Worm (Caenorhabditis elegans) whole organism, L1 larva: Measurements from ENCODE around the gene C46F4.3.

Experiments used
- egl-27 ChIP-seq, 2 experiments: fragments of 150-350 bp in 1 of 2; sonication (generic microtip); optimal IDR thresholded peaks; 3 replicates each; lab custom pipeline; 2017 to 2018; ENCODE audit warnings: missing biosample characterization in 2 of 2, missing genetic modification characterization in 2 of 2, missing genetic modification reagents in 2 of 2
- fkh-10 ChIP-seq: sonication (generic microtip); optimal IDR thresholded peaks from 2 replicates; lab custom pipeline; 2017; ENCODE audit warnings: missing biosample characterization, missing genetic modification reagents, missing genetic modification characterization
- fkh-4 ChIP-seq: sonication (generic microtip); optimal IDR thresholded peaks from 2 replicates; lab custom pipeline; 2016; ENCODE audit warnings: missing compliant biosample characterization, missing genetic modification characterization, borderline replicate concordance
- fkh-8 ChIP-seq: sonication (generic microtip); optimal IDR thresholded peaks from 2 replicates; lab custom pipeline; 2016; ENCODE audit warnings: mild to moderate bottlenecking, missing genetic modification characterization, missing compliant biosample characterization
- nhr-11 ChIP-seq: fragments of 150-350 bp; optimal IDR thresholded peaks from 2 replicates; lab custom pipeline; 2014; ENCODE audit warnings: missing biosample characterization, missing genetic modification characterization
- nhr-76 ChIP-seq: sonication (generic microtip); optimal IDR thresholded peaks from 2 replicates; lab custom pipeline; 2017; ENCODE audit warnings: missing biosample characterization, missing genetic modification characterization
- swsn-7 ChIP-seq: sonication (generic microtip); optimal IDR thresholded peaks from 2 replicates; lab custom pipeline; 2016; ENCODE audit warnings: missing genetic modification characterization, missing compliant biosample characterization
- unc-86 ChIP-seq: sonication (generic microtip); optimal IDR thresholded peaks from 2 replicates; lab custom pipeline; 2016; ENCODE audit warnings: missing genetic modification characterization, missing compliant biosample characterization

DNA sequence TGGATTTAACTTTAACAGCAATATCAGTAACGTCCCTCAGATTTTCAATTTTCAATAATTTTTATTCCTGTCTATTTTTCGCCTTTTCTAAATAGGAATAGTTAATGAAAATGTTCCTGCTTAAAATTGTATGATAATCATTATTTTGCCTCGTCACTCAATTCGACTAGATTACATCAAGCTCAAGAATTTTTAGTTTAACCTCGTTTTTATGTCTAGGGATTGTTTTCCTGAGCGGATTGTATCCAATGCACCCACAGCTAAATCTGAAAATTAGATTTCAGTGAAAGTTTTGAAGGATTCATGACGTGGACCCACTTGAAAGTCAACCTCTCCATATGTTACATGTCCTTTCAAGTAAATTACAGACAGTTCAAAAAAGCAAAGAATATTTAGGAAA, 11.9 kb upstream of the C46F4.3 start:
- no peak for TF ChIP-seq swsn-7
- no peak for TF ChIP-seq nhr-76 (tag; lab: Kevin White, UChicago)
- TF ChIP-seq unc-86 (tag; lab: Kevin White, UChicago): no peak
- no peak for TF ChIP-seq egl-27 (tag; optimal IDR thresholded peaks at IDR 0.05; lab: Kevin White, UChicago)
- no peak for TF ChIP-seq fkh-4 (tag; lab: Kevin White, UChicago)
- TF ChIP-seq nhr-11 (tag; lab: Kevin White, UChicago): no peak
- TF ChIP-seq fkh-8 (tag; lab: Kevin White, UChicago): no peak
- TF ChIP-seq fkh-10 (GFP tag; lab: Kevin White, UChicago): no peak
